Worm (Caenorhabditis elegans): ENCODE results near the gene nlg-1.

nlg-1 gene

ce11 chrX:13605854-13606253 is 25.1 kb downstream of the nlg-1 start:
- TF ChIP-seq snpc-4 (GFP tag; optimal IDR thresholded peaks at IDR 0.05) (no peak), snpc-4 (tag; optimal IDR thresholded peaks at IDR 0.05) (peak in 2 of 4 experiments; percentile 75 to 84), snpc-1.1 (tag; optimal IDR thresholded peaks at IDR 0.05; ENCODE audit: insufficient read depth) (no peak), tbx-9 (tag; optimal IDR thresholded peaks at IDR 0.05; ENCODE audit: borderline replicate concordance) (no peak)

ce11 chrX:13604946-13605617 is 25.9 kb downstream of the nlg-1 start, which contains the start of gene F54B11.9:
Gene F54B11.9, plus strand, starts transcription at chrX:13605567.
- no peak for TF ChIP-seq somi-1 (GFP tag; optimal IDR thresholded peaks at IDR 0.05)
- TF ChIP-seq nhr-120 (GFP tag; IDR thresholded peaks at IDR 0.05): no peak
- no peak for TF ChIP-seq rpc-1 (optimal IDR thresholded peaks at IDR 0.05)
- no peak for TF ChIP-seq rpc-1 (tag; optimal IDR thresholded peaks at IDR 0.05)
- no peak for TF ChIP-seq C17E4.6 (GFP tag; IDR thresholded peaks at IDR 0.05)
- no peak for TF ChIP-seq snpc-1.1 (tag; optimal IDR thresholded peaks at IDR 0.05; ENCODE audit: insufficient read depth)
- TF ChIP-seq bed-2 (GFP tag; IDR thresholded peaks at IDR 0.05): no peak
- no peak for TF ChIP-seq repo-1 (tag; optimal IDR thresholded peaks at IDR 0.05)
- no peak for TF ChIP-seq rcor-1 (GFP tag; IDR thresholded peaks at IDR 0.05)
- TF ChIP-seq ets-4 (GFP tag; optimal IDR thresholded peaks at IDR 0.05): no peak
- TF ChIP-seq ceh-40 (GFP tag; IDR thresholded peaks at IDR 0.05): no peak
- no peak for TF ChIP-seq pha-4 (tag; optimal IDR thresholded peaks at IDR 0.05)
- TF ChIP-seq ekl-4 (GFP tag; IDR thresholded peaks at IDR 0.05): no peak
- no peak for TF ChIP-seq gei-17 (GFP tag; optimal IDR thresholded peaks at IDR 0.05)

ce11 chrX:13603826-13604225 is 27.1 kb downstream of the nlg-1 start, which contains the start of gene F54B11.8:
Gene F54B11.8, minus strand, starts transcription at chrX:13603926.
- TF ChIP-seq ekl-4 (GFP tag; IDR thresholded peaks at IDR 0.05): peak; percentile 14; the same call in 1 of the 2 replicates
- no peak for TF ChIP-seq F37B4.10 (GFP tag; IDR thresholded peaks at IDR 0.05)

- TF ChIP-seq somi-1 (GFP tag; optimal IDR thresholded peaks at IDR 0.05): no peak
- no peak for TF ChIP-seq xnd-1 (tag; optimal IDR thresholded peaks at IDR 0.05)
- no peak for TF ChIP-seq ztf-28 (GFP tag; IDR thresholded peaks at IDR 0.05)
- no peak for TF ChIP-seq attf-6 (GFP tag; IDR thresholded peaks at IDR 0.05)
- no peak for TF ChIP-seq rec-8 (tag; optimal IDR thresholded peaks at IDR 0.05)
Measured at ce11 chrX:13600136-13600535, 30.8 kb downstream of the nlg-1 start, which contains the start of gene F54B11.7. Gene F54B11.7, plus strand, starts transcription at chrX:13600436.

ce11 chrX:13598021-13598499 is 32.9 kb downstream of the nlg-1 start, which contains the start of gene bra-1:
Gene bra-1, plus strand, starts transcription at chrX:13598449.
- TF ChIP-seq ceh-91 (GFP tag; IDR thresholded peaks at IDR 0.05) (no peak), pbrm-1 (GFP tag; IDR thresholded peaks at IDR 0.05) (no peak), ztf-26 (tag; optimal IDR thresholded peaks at IDR 0.05) (no peak), attf-5 (GFP tag; optimal IDR thresholded peaks at IDR 0.05) (peak; percentile 35), zfh-2 (GFP tag; conservative IDR thresholded peaks at IDR 0.05) (peak; percentile 40; the same call in 1 of the 2 replicates), B0261.1 (tag; optimal IDR thresholded peaks at IDR 0.05) (no peak), nhr-80 (tag; optimal IDR thresholded peaks at IDR 0.05) (peak; percentile 54), dpl-1 (GFP tag; optimal IDR thresholded peaks at IDR 0.05) (no peak), egl-18 (GFP tag; IDR thresholded peaks at IDR 0.05) (no peak), dox-1 (GFP tag; IDR thresholded peaks at IDR 0.05) (peak; percentile 50; the same call in 1 of the 2 replicates), attf-3 (GFP tag; conservative IDR thresholded peaks at IDR 0.05) (peak; percentile 89), lin-35 (GFP tag; optimal IDR thresholded peaks at IDR 0.05) (peak in 1 of 3 experiments; percentile 40), K12H6.12 (tag; optimal IDR thresholded peaks at IDR 0.05) (peak; percentile 6), unc-62 (GFP tag; optimal IDR thresholded peaks at IDR 0.05) (no peak), aptf-3 (GFP tag; IDR thresholded peaks at IDR 0.05) (no peak), ceh-40 (GFP tag; IDR thresholded peaks at IDR 0.05) (0 out of 2 replicates have a peak, but pooled peaks have one; percentile 19), C06A6.2 (GFP tag; conservative IDR thresholded peaks at IDR 0.05) (no peak), nhr-120 (GFP tag; IDR thresholded peaks at IDR 0.05) (no peak), ceh-58 (GFP tag; IDR thresholded peaks at IDR 0.05) (no peak)
